Fruit fly (Drosophila melanogaster) whole organism, embryonic: Measurements from ENCODE around the gene wb.

ENCODE experiments used
- C15 ChIP-seq: fragments of 200-800 bp; sonication (Bioruptor generic); IDR thresholded peaks from 3 replicates; pipeline ENCODE4 v1.3.6; 2022; ENCODE audit warnings: missing biosample characterization, missing genetic modification characterization
- CG10267 ChIP-seq: fragments of 200-800 bp; sonication (Bioruptor generic); optimal IDR thresholded peaks from 2 replicates; lab custom pipeline; 2018; ENCODE audit warnings: missing biosample characterization, mild to moderate bottlenecking, missing genetic modification characterization, moderate library complexity
- CG10543 ChIP-seq: fragments of 200-800 bp; sonication (Bioruptor generic); optimal IDR thresholded peaks from 3 replicates; lab custom pipeline; 2017; ENCODE audit warnings: missing biosample characterization, mild to moderate bottlenecking, missing genetic modification characterization, moderate library complexity
- CG11247 ChIP-seq: fragments of 200-800 bp; sonication (Bioruptor generic); IDR thresholded peaks from 2 replicates; pipeline ENCODE4 v1.3.6; 2022; ENCODE audit warnings: missing biosample characterization, missing genetic modification characterization
- CG12769 ChIP-seq: fragments of 200-800 bp; sonication (Bioruptor generic); optimal IDR thresholded peaks from 2 replicates; lab custom pipeline; 2019; ENCODE audit warnings: missing biosample characterization, mild to moderate bottlenecking, missing genetic modification characterization, moderate library complexity
- CG14050 ChIP-seq: fragments of 200-800 bp; sonication (Bioruptor generic); IDR thresholded peaks from 3 replicates; pipeline ENCODE4 v1.3.6; 2022; ENCODE audit warnings: missing biosample characterization, missing genetic modification characterization
- CG14667 ChIP-seq: fragments of 200-800 bp; sonication (Bioruptor generic); IDR thresholded peaks from 2 replicates; pipeline ENCODE4 v1.3.6; 2022; ENCODE audit warnings: missing biosample characterization, missing genetic modification characterization
- CG15011 ChIP-seq: fragments of 200-800 bp; sonication (Bioruptor generic); optimal IDR thresholded peaks from 3 replicates; lab custom pipeline; 2018; ENCODE audit warnings: missing biosample characterization, mild to moderate bottlenecking, missing genetic modification characterization
- CG1602 ChIP-seq: fragments of 200-800 bp; sonication (Bioruptor generic); optimal IDR thresholded peaks from 3 replicates; lab custom pipeline; 2016; ENCODE audit warnings: missing biosample characterization, missing genetic modification characterization
- CG17612 ChIP-seq: fragments of 200-800 bp; sonication (Bioruptor generic); IDR thresholded peaks from 2 replicates; pipeline ENCODE4 v1.3.6; 2022; ENCODE audit warnings: missing biosample characterization, missing genetic modification characterization
- CG1832 ChIP-seq: fragments of 200-800 bp; sonication (Bioruptor generic); optimal IDR thresholded peaks from 2 replicates; lab custom pipeline; 2017; ENCODE audit warnings: missing biosample characterization, mild to moderate bottlenecking, missing genetic modification characterization, inconsistent platforms
- CG2202 ChIP-seq: fragments of 200-800 bp; sonication (Bioruptor generic); optimal IDR thresholded peaks from 2 replicates; lab custom pipeline; 2018; ENCODE audit warnings: missing biosample characterization, mild to moderate bottlenecking, missing genetic modification characterization
- CG30431 ChIP-seq: fragments of 200-800 bp; sonication (Bioruptor generic); optimal IDR thresholded peaks from 2 replicates; lab custom pipeline; 2017; ENCODE audit warnings: missing biosample characterization, missing genetic modification characterization
- CG31388 ChIP-seq: fragments of 200-800 bp; sonication (Bioruptor generic); optimal IDR thresholded peaks from 2 replicates; lab custom pipeline; 2016; ENCODE audit warnings: missing biosample characterization, missing genetic modification characterization
- CG3281 ChIP-seq: fragments of 200-800 bp; sonication (Bioruptor generic); optimal IDR thresholded peaks from 3 replicates; lab custom pipeline; 2017; ENCODE audit warnings: missing biosample characterization, mild to moderate bottlenecking, missing genetic modification characterization
- CG6689 ChIP-seq: fragments of 200-800 bp; sonication (Bioruptor generic); IDR thresholded peaks from 2 replicates; pipeline ENCODE4 v1.3.6; 2022; ENCODE audit warnings: missing biosample characterization, missing genetic modification characterization
- CG6813 ChIP-seq: fragments of 200-800 bp; sonication (Bioruptor generic); optimal IDR thresholded peaks from 2 replicates; lab custom pipeline; 2017; ENCODE audit warnings: missing biosample characterization, missing genetic modification characterization, mild to moderate bottlenecking, moderate library complexity, missing genetic modification reagents
- CG7556 ChIP-seq: fragments of 200-800 bp; sonication (Bioruptor generic); optimal IDR thresholded peaks from 2 replicates; lab custom pipeline; 2017; ENCODE audit warnings: missing biosample characterization, mild to moderate bottlenecking, missing genetic modification characterization
- CG8388 ChIP-seq: fragments of 200-800 bp; sonication (Bioruptor generic); optimal IDR thresholded peaks from 2 replicates; lab custom pipeline; 2019; ENCODE audit warnings: missing biosample characterization, mild to moderate bottlenecking, missing genetic modification characterization, moderate library complexity
- CG9876 ChIP-seq: fragments of 200-800 bp; sonication (Bioruptor generic); optimal IDR thresholded peaks from 2 replicates; lab custom pipeline; 2016; ENCODE audit warnings: missing biosample characterization, missing genetic modification characterization
- Camta ChIP-seq: fragments of 200-800 bp; sonication (Bioruptor generic); optimal IDR thresholded peaks from 2 replicates; lab custom pipeline; 2016; ENCODE audit warnings: missing biosample characterization, missing genetic modification characterization
- CkIIα-i1 ChIP-seq: fragments of 200-800 bp; sonication (Bioruptor generic); IDR thresholded peaks from 2 replicates; pipeline ENCODE4 v1.3.6; 2022; ENCODE audit warnings: missing biosample characterization, missing genetic modification characterization
- Doc3 ChIP-seq: fragments of 200-800 bp; sonication (Bioruptor generic); IDR thresholded peaks from 3 replicates; pipeline ENCODE4 v1.3.6; 2022; ENCODE audit warnings: missing biosample characterization, missing genetic modification characterization; ENCODE audit not compliant: partially characterized antibody
- Fer3 ChIP-seq: fragments of 200-800 bp; sonication (Bioruptor generic); optimal IDR thresholded peaks from 2 replicates; lab custom pipeline; 2018; ENCODE audit warnings: missing biosample characterization, mild to moderate bottlenecking, missing genetic modification characterization, moderate library complexity
- Hsf ChIP-seq: fragments of 200-800 bp; sonication (Bioruptor generic); optimal IDR thresholded peaks from 3 replicates; lab custom pipeline; 2016; ENCODE audit warnings: missing biosample characterization, missing genetic modification characterization
- Jarid2 ChIP-seq: fragments of 200-800 bp; sonication (Bioruptor generic); optimal IDR thresholded peaks from 3 replicates; lab custom pipeline; 2017; ENCODE audit warnings: mild to moderate bottlenecking, missing biosample characterization, missing genetic modification reagents, missing genetic modification characterization
- Lim3 ChIP-seq: fragments of 200-800 bp; sonication (Bioruptor generic); IDR thresholded peaks from 2 replicates; pipeline ENCODE4 v1.3.6; 2022; ENCODE audit warnings: missing biosample characterization, missing genetic modification characterization
- Lpt ChIP-seq: fragments of >200 bp; optimal IDR thresholded peaks from 2 replicates; lab custom pipeline; 2018; ENCODE audit warnings: missing biosample characterization, missing genetic modification characterization
- Mes4 ChIP-seq: fragments of 200-800 bp; sonication (Bioruptor generic); optimal IDR thresholded peaks from 2 replicates; lab custom pipeline; 2016; ENCODE audit warnings: missing biosample characterization, missing genetic modification characterization
- Six4 ChIP-seq: fragments of 200-800 bp; sonication (Bioruptor generic); optimal IDR thresholded peaks from 2 replicates; lab custom pipeline; 2016; ENCODE audit warnings: missing biosample characterization, missing genetic modification characterization
- Sox100B ChIP-seq: fragments of 200-800 bp; sonication (Bioruptor generic); optimal IDR thresholded peaks from 3 replicates; lab custom pipeline; 2018; ENCODE audit warnings: missing biosample characterization, mild to moderate bottlenecking, missing genetic modification characterization
- Usf ChIP-seq: fragments of 200-800 bp; sonication (Bioruptor generic); optimal IDR thresholded peaks from 2 replicates; lab custom pipeline; 2017; ENCODE audit warnings: missing genotype, missing biosample characterization, missing genetic modification characterization
- al ChIP-seq: fragments of 200-800 bp; sonication (Bioruptor generic); IDR thresholded peaks from 2 replicates; pipeline ENCODE4 v1.3.6; 2022; ENCODE audit warnings: missing biosample characterization, missing genetic modification characterization
- ap ChIP-seq: fragments of 200-800 bp; sonication (Bioruptor generic); IDR thresholded peaks from 2 replicates; pipeline ENCODE4 v1.3.6; 2022; ENCODE audit warnings: missing biosample characterization, missing genetic modification characterization
- chn ChIP-seq: fragments of 200-800 bp; sonication (Bioruptor generic); optimal IDR thresholded peaks from 2 replicates; lab custom pipeline; 2016; ENCODE audit warnings: missing biosample characterization, missing genetic modification characterization
- cwo ChIP-seq: fragments of 200-800 bp; sonication (Bioruptor generic); optimal IDR thresholded peaks from 3 replicates; lab custom pipeline; 2017; ENCODE audit warnings: missing biosample characterization, missing genetic modification characterization, mild to moderate bottlenecking, moderate library complexity, missing genetic modification reagents
- emc ChIP-seq: fragments of 200-800 bp; sonication (Bioruptor generic); optimal IDR thresholded peaks from 2 replicates; lab custom pipeline; 2016; ENCODE audit warnings: missing biosample characterization, missing genetic modification characterization
- ewg ChIP-seq: fragments of 200-800 bp; sonication (Bioruptor generic); optimal IDR thresholded peaks from 3 replicates; lab custom pipeline; 2017; ENCODE audit warnings: mild to moderate bottlenecking, missing biosample characterization, missing genetic modification reagents, missing genetic modification characterization
- fd102C ChIP-seq: fragments of 200-800 bp; sonication (Bioruptor generic); optimal IDR thresholded peaks from 2 replicates; lab custom pipeline; 2018; ENCODE audit warnings: missing biosample characterization, mild to moderate bottlenecking, missing genetic modification characterization, moderate library complexity
- h ChIP-seq: fragments of >200 bp; optimal IDR thresholded peaks from 2 replicates; lab custom pipeline; 2017
- hb ChIP-seq: fragments of 200-800 bp; sonication (Bioruptor generic); IDR thresholded peaks from 3 replicates; pipeline ENCODE4 v1.3.6; 2022; ENCODE audit warnings: missing biosample characterization, missing genetic modification characterization; ENCODE audit not compliant: partially characterized antibody
- jigr1 ChIP-seq: fragments of 200-800 bp; sonication (Bioruptor generic); IDR thresholded peaks from 3 replicates; pipeline ENCODE4 v1.3.6; 2022; ENCODE audit warnings: missing biosample characterization, missing genetic modification characterization
- jumu ChIP-seq: fragments of 200-800 bp; sonication (Bioruptor generic); optimal IDR thresholded peaks from 3 replicates; lab custom pipeline; 2016; ENCODE audit warnings: missing biosample characterization, missing genetic modification characterization
- kay ChIP-seq: fragments of 200-800 bp; sonication (Bioruptor generic); optimal IDR thresholded peaks from 2 replicates; lab custom pipeline; 2016; ENCODE audit warnings: missing biosample characterization, missing genetic modification characterization
- sens ChIP-seq: fragments of 200-800 bp; sonication (Bioruptor generic); peaks from one replicate; lab custom pipeline; 2016; ENCODE audit warnings: missing biosample characterization, missing genetic modification characterization
- seq ChIP-seq: fragments of 200-800 bp; sonication (Bioruptor generic); IDR thresholded peaks from 2 replicates; pipeline ENCODE4 v1.3.6; 2022; ENCODE audit warnings: missing biosample characterization, missing genetic modification characterization
- sisA ChIP-seq: fragments of 200-800 bp; sonication (Bioruptor generic); IDR thresholded peaks from 2 replicates; pipeline ENCODE4 v1.3.6; 2022; ENCODE audit warnings: missing biosample characterization, missing genetic modification characterization
- ssp ChIP-seq: fragments of 200-800 bp; sonication (Bioruptor generic); IDR thresholded peaks from 2 replicates; pipeline ENCODE4 v1.3.6; 2022; ENCODE audit warnings: missing biosample characterization, missing genetic modification characterization
- stc ChIP-seq: fragments of 200-800 bp; sonication (Bioruptor generic); IDR thresholded peaks from 2 replicates; pipeline ENCODE4 v1.3.6; 2022; ENCODE audit warnings: missing biosample characterization, missing genetic modification characterization
- tio ChIP-seq: fragments of 200-800 bp; sonication (Bioruptor generic); optimal IDR thresholded peaks from 2 replicates; lab custom pipeline; 2017; ENCODE audit warnings: missing biosample characterization, missing genetic modification characterization, inconsistent platforms
- unpg ChIP-seq: fragments of 200-800 bp; sonication (Bioruptor generic); optimal IDR thresholded peaks from 3 replicates; lab custom pipeline; 2018; ENCODE audit warnings: missing biosample characterization, mild to moderate bottlenecking, missing genetic modification characterization, moderate library complexity

Gene wb

DNA sequence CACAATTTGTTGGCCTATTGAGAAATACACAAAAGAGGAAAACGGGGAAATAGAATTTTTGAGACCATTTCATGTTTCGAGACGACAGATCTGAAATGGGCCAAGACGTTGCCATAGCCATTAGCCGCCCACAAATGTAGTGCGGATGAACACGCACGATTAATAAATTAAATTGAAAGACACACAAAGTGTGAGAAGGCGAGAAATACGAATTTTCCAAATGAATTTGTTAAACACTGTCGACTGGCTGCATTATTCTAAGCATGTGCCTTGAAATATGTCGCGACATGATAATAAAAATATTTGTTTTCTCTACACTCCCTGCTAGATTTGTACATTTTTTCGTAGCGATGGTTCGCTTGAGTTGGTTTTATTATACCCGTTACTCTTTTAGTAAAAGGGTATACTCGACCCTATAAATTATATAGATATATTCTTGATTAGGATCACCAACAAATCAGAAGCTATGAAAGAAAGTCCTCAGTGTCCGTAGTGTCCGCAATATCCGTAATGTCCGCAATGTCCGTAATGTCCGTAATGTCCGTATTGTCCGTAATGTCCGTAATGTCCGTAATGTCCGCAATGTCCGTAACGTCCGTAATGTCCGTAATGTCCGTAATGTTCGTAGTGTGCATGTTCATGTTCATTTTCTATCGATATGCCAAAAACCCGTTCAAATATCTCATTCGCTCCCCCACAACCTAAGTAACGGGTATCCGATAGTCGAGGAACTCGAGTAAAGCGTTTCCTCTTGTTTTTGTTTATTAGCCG, 113.8 kb downstream of the wb start (continued):
- peak; percentile 40 for TF ChIP-seq CG15011
- TF ChIP-seq Sox100B (GFP tag; lab: Kevin White, UChicago), result peak; percentile 60
- TF ChIP-seq Hsf, result peak; percentile 55
- no peak for TF ChIP-seq CG8388
- TF ChIP-seq Usf, result peak; percentile 26
- no peak for TF ChIP-seq seq (GFP tag; lab: Robert Waterston, UW)
- no peak for TF ChIP-seq kay (GFP tag; lab: Kevin White, UChicago)
- no peak for TF ChIP-seq stc (GFP tag; lab: Robert Waterston, UW)
- peak; percentile 46 for TF ChIP-seq tio
- peak; percentile 33 for TF ChIP-seq Six4 (GFP tag; lab: Kevin White, UChicago)
- TF ChIP-seq ssp (GFP tag; lab: Robert Waterston, UW), result peak; percentile 25; the same call in 1 of the 2 replicates
- peak; percentile 50 for TF ChIP-seq CG30431 (GFP tag; lab: Kevin White, UChicago)
- TF ChIP-seq chn, result no peak
- peak; percentile 19 for TF ChIP-seq Mes4 (GFP tag; lab: Kevin White, UChicago)
- no peak for TF ChIP-seq CG2202
- TF ChIP-seq CG1602 (GFP tag; lab: Kevin White, UChicago), result peak; percentile 25
- no peak for TF ChIP-seq sisA (GFP tag; lab: Robert Waterston, UW)
- no peak for TF ChIP-seq CG11247 (GFP tag; lab: Robert Waterston, UW)
- TF ChIP-seq Jarid2 (GFP tag; lab: Kevin White, UChicago), result no peak
- TF ChIP-seq cwo (GFP tag; lab: Kevin White, UChicago), result no peak
- no peak for TF ChIP-seq Fer3 (tag; lab: Kevin White, UChicago)
- peak; percentile 7 for TF ChIP-seq ewg
- TF ChIP-seq CG14050 (GFP tag; lab: Robert Waterston, UW), result no peak
- TF ChIP-seq CG31388 (GFP tag; lab: Kevin White, UChicago), result no peak
- TF ChIP-seq Camta (GFP tag; lab: Kevin White, UChicago), result no peak
- TF ChIP-seq hb (GFP tag; lab: Robert Waterston, UW), result no peak
- no peak for TF ChIP-seq fd102C (GFP tag; lab: Kevin White, UChicago)
- no peak for TF ChIP-seq ap
- no peak for TF ChIP-seq CG17612 (GFP tag; lab: Robert Waterston, UW)
- TF ChIP-seq CG14667, result no peak
- TF ChIP-seq CG7556 (GFP tag; lab: Kevin White, UChicago), result peak; percentile 45
- no peak for TF ChIP-seq CkIIα-i1 (GFP tag; lab: Robert Waterston, UW)
- TF ChIP-seq CG1832 (GFP tag; lab: Kevin White, UChicago), result no peak
- TF ChIP-seq sens (GFP tag; lab: Kevin White, UChicago), result peak; percentile 31
- 0 out of 3 replicates have a peak, but pooled peaks have one; percentile 21 for TF ChIP-seq jigr1 (GFP tag; lab: Robert Waterston, UW)
- no peak for TF ChIP-seq al (GFP tag; lab: Robert Waterston, UW)
- TF ChIP-seq unpg (GFP tag; lab: Kevin White, UChicago), result no peak
- TF ChIP-seq Lim3 (GFP tag; lab: Robert Waterston, UW), result no peak
- TF ChIP-seq CG10543, result no peak
- TF ChIP-seq CG9876 (GFP tag; lab: Kevin White, UChicago), result no peak
- TF ChIP-seq CG12769 (tag; lab: Kevin White, UChicago), result no peak
- TF ChIP-seq h (lab: Kevin White, UChicago), result no peak
- no peak for TF ChIP-seq C15 (GFP tag; lab: Robert Waterston, UW)
- peak; percentile 40 for TF ChIP-seq CG3281 (GFP tag; lab: Kevin White, UChicago)
- no peak for TF ChIP-seq Doc3
- TF ChIP-seq CG6689, result peak; percentile 35; the same call in 1 of the 2 replicates
- TF ChIP-seq jumu (GFP tag; lab: Kevin White, UChicago), result peak; percentile 28
- no peak for TF ChIP-seq Lpt
- TF ChIP-seq CG6813 (GFP tag; lab: Kevin White, UChicago), result peak; percentile 3
- TF ChIP-seq CG10267 (tag; lab: Kevin White, UChicago), result peak; percentile 4
- no peak for TF ChIP-seq emc (GFP tag; lab: Kevin White, UChicago)
